Worm (Caenorhabditis elegans) whole organism, midembryonic: Measurements from ENCODE around the gene C31E10.6.

Experiments
- flt-1 ChIP-seq: fragments of 200-800 bp; sonication (Bioruptor generic); IDR thresholded peaks from 2 replicates; pipeline ENCODE4 v1.3.6; 2022; ENCODE audit warnings: missing genetic modification characterization, missing compliant biosample characterization
- klf-2 ChIP-seq: fragments of 200-800 bp; sonication (Bioruptor generic); conservative IDR thresholded peaks from 2 replicates; pipeline ENCODE4 v1.3.6; 2022; ENCODE audit warnings: missing genetic modification reagents, missing genetic modification characterization, missing compliant biosample characterization
- med-1 ChIP-seq: sonication (generic microtip); optimal IDR thresholded peaks from 2 replicates; lab custom pipeline; 2017; ENCODE audit warnings: missing genetic modification characterization, mild to moderate bottlenecking, missing compliant biosample characterization, antibody characterized with exemption, missing genetic modification reagents; ENCODE audit not compliant: insufficient read depth
- ztf-23 ChIP-seq: fragments of 200-800 bp; sonication (Bioruptor generic); IDR thresholded peaks from 2 replicates; pipeline ENCODE4 v1.3.6; 2022; ENCODE audit warnings: missing genetic modification reagents, missing genetic modification characterization, missing compliant biosample characterization

ce11 chrX:13952347-13952746, 43.8 kb upstream of the C31E10.6 start:
- TF ChIP-seq flt-1 (no peak), ztf-23 (GFP tag; lab: Robert Waterston, UW) (no peak), klf-2 (GFP tag; lab: Robert Waterston, UW) (no peak), med-1 (no peak)
